Worm (Caenorhabditis elegans) whole organism, late embryonic: ENCODE measurements around the gene F41G3.19.

ENCODE experiments used
- Y22D7AL.16 ChIP-seq: sonication (generic microtip); optimal IDR thresholded peaks from 2 replicates; lab custom pipeline; 2016; ENCODE audit warnings: missing genetic modification characterization, missing compliant biosample characterization
- ama-1 ChIP-seq: fragments of 150-350 bp; optimal IDR thresholded peaks from 2 replicates; lab custom pipeline; 2014
- dmd-4 ChIP-seq: sonication (generic microtip); optimal IDR thresholded peaks from 2 replicates; lab custom pipeline; 2016; ENCODE audit warnings: borderline replicate concordance, missing genetic modification characterization, missing compliant biosample characterization
- nfya-1 ChIP-seq: sonication (generic microtip); optimal IDR thresholded peaks from 2 replicates; lab custom pipeline; 2017; ENCODE audit warnings: missing genetic modification characterization, mild to moderate bottlenecking, missing compliant biosample characterization, antibody characterized with exemption, moderate library complexity
- pqm-1 ChIP-seq: sonication (generic microtip); optimal IDR thresholded peaks from 2 replicates; lab custom pipeline; 2016; ENCODE audit warnings: missing genetic modification characterization, missing compliant biosample characterization
- pros-1 ChIP-seq: fragments of 150-350 bp; optimal IDR thresholded peaks from 2 replicates; lab custom pipeline; 2014; ENCODE audit warnings: missing biosample characterization, missing genetic modification reagents, missing genetic modification characterization
- rnt-1 ChIP-seq: sonication (generic microtip); optimal IDR thresholded peaks from 2 replicates; lab custom pipeline; 2016; ENCODE audit warnings: missing genetic modification characterization, missing compliant biosample characterization
- tbx-7 ChIP-seq: sonication (generic microtip); optimal IDR thresholded peaks from 2 replicates; lab custom pipeline; 2016; ENCODE audit warnings: missing genotype, missing genetic modification characterization, missing compliant biosample characterization

ce11 chrII:6764734-6765133 is 12.8 kb upstream of the F41G3.19 start, which contains the start of gene nlp-50:
- no peak for TF ChIP-seq pros-1 (tag; lab: Kevin White, UChicago)
- TF ChIP-seq Y22D7AL.16 (tag; lab: Kevin White, UChicago) = no peak
- no peak for TF ChIP-seq nfya-1 (tag; lab: Kevin White, UChicago)
- TF ChIP-seq rnt-1 = no peak
- no peak for TF ChIP-seq pqm-1
- no peak for TF ChIP-seq tbx-7 (tag; lab: Kevin White, UChicago)
- no peak for TF ChIP-seq dmd-4 (tag; lab: Kevin White, UChicago)
- no peak for TF ChIP-seq ama-1 (lab: Kevin White, UChicago)
